Fruit fly (Drosophila melanogaster) whole organism, embryonic: ENCODE measurements around the gene CG2691.

Experiments
- Ada2b ChIP-seq: fragments of 200-800 bp; sonication (Bioruptor generic); IDR thresholded peaks from 2 replicates; pipeline ENCODE4 v1.3.6; 2022; ENCODE audit warnings: missing biosample characterization, missing genetic modification characterization
- CG10321 ChIP-seq: fragments of 200-800 bp; sonication (Bioruptor generic); IDR thresholded peaks from 2 replicates; pipeline ENCODE4 v1.3.6; 2022; ENCODE audit warnings: missing biosample characterization, missing genetic modification characterization
- CG10654 ChIP-seq: fragments of 200-800 bp; sonication (Bioruptor generic); optimal IDR thresholded peaks from 2 replicates; lab custom pipeline; 2016; ENCODE audit warnings: missing biosample characterization, missing genetic modification characterization
- CG10979 ChIP-seq: fragments of 200-800 bp; sonication (Bioruptor generic); optimal IDR thresholded peaks from 2 replicates; lab custom pipeline; 2018; ENCODE audit warnings: missing biosample characterization, mild to moderate bottlenecking, missing genetic modification characterization, moderate library complexity
- CG11504 ChIP-seq: fragments of 200-800 bp; sonication (Bioruptor generic); optimal IDR thresholded peaks from 3 replicates; lab custom pipeline; 2019; ENCODE audit warnings: missing biosample characterization, mild to moderate bottlenecking, missing genetic modification characterization, moderate library complexity
- CG15514 ChIP-seq: fragments of 200-800 bp; sonication (Bioruptor generic); optimal IDR thresholded peaks from 3 replicates; lab custom pipeline; 2017; ENCODE audit warnings: missing biosample characterization, missing genetic modification characterization, mild to moderate bottlenecking, moderate library complexity, missing genetic modification reagents
- CG1603 ChIP-seq: fragments of 200-800 bp; sonication (Bioruptor generic); optimal IDR thresholded peaks from 2 replicates; lab custom pipeline; 2019; ENCODE audit warnings: missing biosample characterization, mild to moderate bottlenecking, missing genetic modification characterization, moderate library complexity
- CG17385 ChIP-seq: fragments of 200-800 bp; sonication (Bioruptor generic); optimal IDR thresholded peaks from 3 replicates; lab custom pipeline; 2018; ENCODE audit warnings: missing biosample characterization, mild to moderate bottlenecking, missing genetic modification characterization
- CG17829 ChIP-seq: fragments of 200-800 bp; optimal IDR thresholded peaks from 2 replicates; lab custom pipeline; 2019; ENCODE audit warnings: missing biosample characterization, mild to moderate bottlenecking, missing genetic modification characterization, moderate library complexity
- CG18011 ChIP-seq: fragments of 200-800 bp; sonication (Bioruptor generic); optimal IDR thresholded peaks from 2 replicates; lab custom pipeline; 2017; ENCODE audit warnings: missing biosample characterization, missing genetic modification characterization, mild to moderate bottlenecking, moderate library complexity, missing genotype
- CG31388 ChIP-seq: fragments of 200-800 bp; sonication (Bioruptor generic); optimal IDR thresholded peaks from 2 replicates; lab custom pipeline; 2016; ENCODE audit warnings: missing biosample characterization, missing genetic modification characterization
- CG31441 ChIP-seq: fragments of 200-800 bp; sonication (Bioruptor generic); IDR thresholded peaks from 2 replicates; pipeline ENCODE4 v1.3.6; 2022; ENCODE audit warnings: missing biosample characterization, missing genetic modification characterization
- CG33213 ChIP-seq: fragments of 200-800 bp; sonication (Bioruptor generic); optimal IDR thresholded peaks from 3 replicates; lab custom pipeline; 2016; ENCODE audit warnings: missing biosample characterization, missing genetic modification characterization
- CG3995 ChIP-seq: fragments of 200-800 bp; sonication (Bioruptor generic); optimal IDR thresholded peaks from 3 replicates; lab custom pipeline; 2016; ENCODE audit warnings: missing biosample characterization, missing genetic modification characterization
- CG4328 ChIP-seq: fragments of 200-800 bp; sonication (Bioruptor generic); optimal IDR thresholded peaks from 3 replicates; lab custom pipeline; 2017; ENCODE audit warnings: missing biosample characterization, missing genetic modification reagents, missing genetic modification characterization
- CG4424 ChIP-seq: fragments of 200-800 bp; sonication (Bioruptor generic); optimal IDR thresholded peaks from 3 replicates; lab custom pipeline; 2016; ENCODE audit warnings: missing biosample characterization, missing genetic modification characterization
- CG4617 ChIP-seq: fragments of 200-800 bp; sonication (Bioruptor generic); optimal IDR thresholded peaks from 3 replicates; lab custom pipeline; 2016; ENCODE audit warnings: missing biosample characterization, missing genetic modification characterization, borderline replicate concordance
- CG6854 ChIP-seq: fragments of 200-800 bp; sonication (Bioruptor generic); optimal IDR thresholded peaks from 3 replicates; lab custom pipeline; 2017; ENCODE audit warnings: missing biosample characterization, mild to moderate bottlenecking, missing genetic modification characterization
- CG7556 ChIP-seq: fragments of 200-800 bp; sonication (Bioruptor generic); optimal IDR thresholded peaks from 2 replicates; lab custom pipeline; 2017; ENCODE audit warnings: missing biosample characterization, mild to moderate bottlenecking, missing genetic modification characterization
- CG7745 ChIP-seq: fragments of 200-800 bp; sonication (Bioruptor generic); optimal IDR thresholded peaks from 2 replicates; lab custom pipeline; 2018; ENCODE audit warnings: missing biosample characterization, mild to moderate bottlenecking, missing genetic modification characterization, moderate library complexity
- CG7839 ChIP-seq: fragments of 200-800 bp; sonication (Bioruptor generic); optimal IDR thresholded peaks from 3 replicates; lab custom pipeline; 2018; ENCODE audit warnings: missing biosample characterization, mild to moderate bottlenecking, missing genetic modification characterization, moderate library complexity
- CG8281 ChIP-seq: fragments of 200-800 bp; sonication (Bioruptor generic); optimal IDR thresholded peaks from 2 replicates; lab custom pipeline; 2018; ENCODE audit warnings: missing biosample characterization, mild to moderate bottlenecking, missing genetic modification characterization, moderate library complexity
- CG9727 ChIP-seq: fragments of 200-800 bp; sonication (Bioruptor generic); optimal IDR thresholded peaks from 3 replicates; lab custom pipeline; 2017; ENCODE audit warnings: missing biosample characterization, mild to moderate bottlenecking, missing genetic modification characterization
- E2f1 ChIP-seq: fragments of 200-800 bp; sonication (Bioruptor generic); IDR thresholded peaks from 2 replicates; pipeline ENCODE4 v1.3.6; 2022; ENCODE audit warnings: missing biosample characterization, missing genetic modification characterization
- HLH3B ChIP-seq: fragments of 200-800 bp; sonication (Bioruptor generic); IDR thresholded peaks from 2 replicates; pipeline ENCODE4 v1.3.6; 2022; ENCODE audit warnings: missing biosample characterization, missing genetic modification characterization
- Hr78 ChIP-seq, 2 experiments: fragments of 200-800 bp in 1 of 2; fragments of >200 bp in 1 of 2; sonication (Bioruptor generic) in 1 of 2; optimal IDR thresholded peaks; 2 replicates each; lab custom pipeline; 2017 to 2019; ENCODE audit warnings: missing biosample characterization in 2 of 2, missing genetic modification characterization in 2 of 2, mild to moderate bottlenecking in 1 of 2, moderate library complexity in 1 of 2
- NK7.1 ChIP-seq: fragments of 200-800 bp; sonication (Bioruptor generic); optimal IDR thresholded peaks from 3 replicates; lab custom pipeline; 2016; ENCODE audit warnings: missing biosample characterization, missing genetic modification characterization
- Nf-YB ChIP-seq: fragments of 200-800 bp; sonication (Bioruptor generic); optimal IDR thresholded peaks from 3 replicates; lab custom pipeline; 2019; ENCODE audit warnings: missing biosample characterization, mild to moderate bottlenecking, missing genetic modification characterization, moderate library complexity
- Optix ChIP-seq: fragments of 200-800 bp; sonication (Bioruptor generic); IDR thresholded peaks from 3 replicates; pipeline ENCODE4 v1.3.6; 2022; ENCODE audit warnings: missing biosample characterization, missing genetic modification characterization
- Scr ChIP-seq: fragments of 200-800 bp; sonication (Bioruptor generic); IDR thresholded peaks from 2 replicates; pipeline ENCODE4 v1.3.6; 2022; ENCODE audit warnings: missing biosample characterization, missing genetic modification characterization; ENCODE audit not compliant: partially characterized antibody
- ara ChIP-seq: fragments of 200-800 bp; sonication (Bioruptor generic); IDR thresholded peaks from 2 replicates; pipeline ENCODE4 v1.3.6; 2022; ENCODE audit warnings: missing biosample characterization, missing genetic modification characterization
- crc ChIP-seq: fragments of 200-800 bp; sonication (Bioruptor generic); optimal IDR thresholded peaks from 2 replicates; lab custom pipeline; 2016; ENCODE audit warnings: missing biosample characterization, missing genetic modification characterization
- ems ChIP-seq: fragments of 200-800 bp; sonication (Bioruptor generic); optimal IDR thresholded peaks from 3 replicates; lab custom pipeline; 2016; ENCODE audit warnings: missing biosample characterization, missing genetic modification characterization
- fd102C ChIP-seq: fragments of 200-800 bp; sonication (Bioruptor generic); optimal IDR thresholded peaks from 2 replicates; lab custom pipeline; 2018; ENCODE audit warnings: missing biosample characterization, mild to moderate bottlenecking, missing genetic modification characterization, moderate library complexity
- gsb ChIP-seq: fragments of 200-800 bp; sonication (Bioruptor generic); IDR thresholded peaks from 2 replicates; pipeline ENCODE4 v1.3.6; 2022; ENCODE audit warnings: missing biosample characterization, missing genetic modification characterization
- knrl ChIP-seq: fragments of 200-800 bp; sonication (Bioruptor generic); IDR thresholded peaks from 3 replicates; pipeline ENCODE4 v1.3.6; 2022; ENCODE audit warnings: missing biosample characterization, missing genetic modification characterization; ENCODE audit not compliant: partially characterized antibody
- lbe ChIP-seq: fragments of 200-800 bp; sonication (Bioruptor generic); optimal IDR thresholded peaks from 2 replicates; lab custom pipeline; 2016; ENCODE audit warnings: missing biosample characterization, mild to moderate bottlenecking, missing genetic modification characterization
- oc ChIP-seq: fragments of 200-800 bp; sonication (Bioruptor generic); optimal IDR thresholded peaks from 2 replicates; lab custom pipeline; 2018; ENCODE audit warnings: missing biosample characterization, mild to moderate bottlenecking, missing genetic modification characterization, moderate library complexity
- phol ChIP-seq: fragments of 200-800 bp; sonication (Bioruptor generic); optimal IDR thresholded peaks from 3 replicates; lab custom pipeline; 2018; ENCODE audit warnings: missing biosample characterization, mild to moderate bottlenecking, missing genetic modification characterization, moderate library complexity
- prd ChIP-seq, 3 experiments: fragments of >200 bp in 2 of 3; fragments of 200-800 bp in 1 of 3; sonication (Bioruptor generic) in 1 of 3; optimal IDR thresholded peaks in 2 of 3; IDR thresholded peaks in 1 of 3; 2 replicates in 2 of 3; 3 replicates in 1 of 3; pipeline versions ENCODE4 v1.3.6 to Lab custom; 2017 to 2022; ENCODE audit warnings: missing biosample characterization in 1 of 3, missing genetic modification characterization in 1 of 3
- ro ChIP-seq: fragments of 200-800 bp; sonication (Bioruptor generic); IDR thresholded peaks from 2 replicates; pipeline ENCODE4 v1.3.6; 2022; ENCODE audit warnings: missing biosample characterization, missing genetic modification characterization
- sens ChIP-seq: fragments of 200-800 bp; sonication (Bioruptor generic); peaks from one replicate; lab custom pipeline; 2016; ENCODE audit warnings: missing biosample characterization, missing genetic modification characterization
- so ChIP-seq: fragments of 200-800 bp; sonication (Bioruptor generic); IDR thresholded peaks from 3 replicates; pipeline ENCODE4 v1.3.6; 2022; ENCODE audit warnings: missing biosample characterization, missing genetic modification characterization
- tgo ChIP-seq: fragments of 200-800 bp; sonication (Bioruptor generic); IDR thresholded peaks from 3 replicates; pipeline ENCODE4 v1.3.6; 2022; ENCODE audit warnings: missing biosample characterization, missing genetic modification characterization
- trh ChIP-seq: fragments of 200-800 bp; sonication (Bioruptor generic); optimal IDR thresholded peaks from 2 replicates; lab custom pipeline; 2016; ENCODE audit warnings: missing biosample characterization, missing genetic modification characterization
- vnd ChIP-seq: fragments of 200-800 bp; sonication (Bioruptor generic); IDR thresholded peaks from 3 replicates; pipeline ENCODE4 v1.3.6; 2022; ENCODE audit warnings: missing biosample characterization, missing genetic modification characterization; ENCODE audit not compliant: partially characterized antibody
- vvl ChIP-seq: fragments of 200-800 bp; sonication (Bioruptor generic); IDR thresholded peaks from 2 replicates; pipeline ENCODE4 v1.3.6; 2022; ENCODE audit warnings: missing biosample characterization, missing genetic modification characterization
- yki ChIP-seq: fragments of >200 bp; optimal IDR thresholded peaks from 3 replicates; lab custom pipeline; 2018

The CG2691 gene

DNA sequence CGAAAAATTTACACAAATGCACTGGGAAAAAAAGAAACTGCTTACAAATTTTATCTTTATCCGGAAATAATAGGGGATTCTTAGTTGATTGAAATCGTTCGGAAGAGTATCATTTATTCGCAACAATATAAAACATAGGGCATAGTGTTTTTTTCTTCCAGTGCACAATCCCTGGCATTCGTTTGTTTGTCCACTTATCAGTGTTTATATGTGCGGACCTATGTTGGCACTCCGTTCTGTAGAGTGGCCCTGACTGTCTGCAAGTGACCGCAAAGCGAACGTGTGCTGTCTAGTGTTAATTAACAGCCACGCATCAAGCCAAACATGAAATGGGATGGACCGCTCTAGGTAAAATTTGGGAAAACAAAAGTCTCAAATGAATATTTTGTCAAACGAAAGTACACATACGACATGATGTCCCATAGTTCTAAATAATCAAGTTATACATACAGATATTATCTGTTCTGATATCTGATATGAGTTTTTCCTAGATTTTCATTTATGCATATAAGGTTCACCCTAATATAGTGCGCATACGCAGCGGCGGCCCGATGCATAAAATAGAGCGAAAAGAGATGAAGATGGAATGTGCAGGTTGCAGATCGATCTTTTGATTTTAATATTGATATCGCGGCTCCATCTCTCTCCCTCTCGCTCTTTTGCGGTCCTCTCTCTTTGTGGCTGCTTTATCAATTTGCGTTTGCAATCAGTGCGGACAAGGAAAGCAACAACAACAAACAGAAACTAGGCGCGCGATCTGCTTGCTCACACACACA lies 17.1 kb upstream of the CG2691 start (continued):
- TF ChIP-seq Scr (no peak), gsb (GFP tag; lab: Robert Waterston, UW) (peak; percentile 91), ems (GFP tag; lab: Kevin White, UChicago) (peak; percentile 93), vvl (peak; percentile 97), phol (tag; lab: Kevin White, UChicago) (peak; percentile 91), knrl (no peak), ara (GFP tag; lab: Robert Waterston, UW) (peak; percentile 87), HLH3B (peak; percentile 87), CG17385 (GFP tag; lab: Kevin White, UChicago) (peak; percentile 91), CG1603 (tag; lab: Kevin White, UChicago) (peak; percentile 83), CG18011 (GFP tag; lab: Kevin White, UChicago) (peak; percentile 68), Nf-YB (GFP tag; lab: Kevin White, UChicago) (peak; percentile 48), prd (optimal IDR thresholded peaks at IDR 0.05; lab: Kevin White, UChicago) (no peak), prd (GFP tag; IDR thresholded peaks at IDR 0.05; lab: Robert Waterston, UW) (peak; percentile 94), Hr78 (GFP tag; optimal IDR thresholded peaks at IDR 0.05; lab: Kevin White, UChicago) (peak in 1 of 2 experiments; percentile 63), crc (GFP tag; lab: Kevin White, UChicago) (peak; percentile 94), CG6854 (GFP tag; lab: Kevin White, UChicago) (peak; percentile 85), CG4617 (GFP tag; lab: Kevin White, UChicago) (peak; percentile 78), fd102C (GFP tag; lab: Kevin White, UChicago) (peak; percentile 58), CG4328 (GFP tag; lab: Kevin White, UChicago) (peak; percentile 78), ro (GFP tag; lab: Robert Waterston, UW) (0 out of 2 replicates have a peak, but pooled peaks have one; percentile 43), CG9727 (GFP tag; lab: Kevin White, UChicago) (peak; percentile 91), NK7.1 (GFP tag; lab: Kevin White, UChicago) (peak; percentile 79), trh (GFP tag; lab: Kevin White, UChicago) (peak; percentile 88), yki (lab: Kevin White, UChicago) (no peak), CG4424 (GFP tag; lab: Kevin White, UChicago) (peak; percentile 93), CG33213 (GFP tag; lab: Kevin White, UChicago) (peak; percentile 94), CG3995 (GFP tag; lab: Kevin White, UChicago) (peak; percentile 35), lbe (no peak), Optix (peak; percentile 88), CG17829 (tag; lab: Kevin White, UChicago) (peak; percentile 84), CG8281 (tag; lab: Kevin White, UChicago) (peak; percentile 81), CG31388 (peak; percentile 77), CG7839 (tag; lab: Kevin White, UChicago) (peak; percentile 95), Ada2b (GFP tag; lab: Robert Waterston, UW) (peak; percentile 93), vnd (no peak), CG31441 (GFP tag; lab: Robert Waterston, UW) (peak; percentile 87), tgo (peak; percentile 92), so (peak; percentile 95), CG10654 (peak; percentile 88), E2f1 (GFP tag; lab: Robert Waterston, UW) (peak; percentile 93), sens (GFP tag; lab: Kevin White, UChicago) (peak; percentile 99), CG15514 (GFP tag; lab: Kevin White, UChicago) (peak; percentile 86), oc (tag; lab: Kevin White, UChicago) (peak; percentile 88), CG7745 (tag; lab: Kevin White, UChicago) (no peak), CG10979 (tag; lab: Kevin White, UChicago) (peak; percentile 89), CG11504 (peak; percentile 94), CG10321 (GFP tag; lab: Robert Waterston, UW) (peak; percentile 75), CG7556 (GFP tag; lab: Kevin White, UChicago) (peak; percentile 91)
